Worm (Caenorhabditis elegans): ENCODE measurements around the gene Y39E4B.5.
A peak's percentile ranks its signal among the peaks of the same experiment; 100 is the strongest.

The Y39E4B.5 gene

ce11 chrIII:13176876-13177275, 7.2 kb downstream of the Y39E4B.5 start:
- TF ChIP-seq zag-1 (tag; optimal IDR thresholded peaks at IDR 0.05), result no peak
- TF ChIP-seq daf-12 (tag; optimal IDR thresholded peaks at IDR 0.05), result no peak
- TF ChIP-seq mxl-2 (GFP tag; conservative IDR thresholded peaks at IDR 0.05), result no peak
- TF ChIP-seq ceh-62 (tag; optimal IDR thresholded peaks at IDR 0.05), result no peak
- TF ChIP-seq lin-29 (GFP tag; IDR thresholded peaks at IDR 0.05), result no peak
- TF ChIP-seq D1046.2 (GFP tag; IDR thresholded peaks at IDR 0.05), result no peak
- no peak for TF ChIP-seq spr-3 (GFP tag; optimal IDR thresholded peaks at IDR 0.05)
- TF ChIP-seq T26A8.4 (GFP tag; IDR thresholded peaks at IDR 0.05), result no peak
- TF ChIP-seq lin-13 (GFP tag; optimal IDR thresholded peaks at IDR 0.05), result no peak
- TF ChIP-seq F37D6.2 (tag; optimal IDR thresholded peaks at IDR 0.05), result no peak
- no peak for TF ChIP-seq daf-8 (GFP tag; IDR thresholded peaks at IDR 0.05)
- TF ChIP-seq Y75B8A.6 (GFP tag; IDR thresholded peaks at IDR 0.05), result no peak
- no peak for TF ChIP-seq F49E8.2 (tag; optimal IDR thresholded peaks at IDR 0.05; ENCODE audit: borderline replicate concordance)
- TF ChIP-seq snpc-1.2 (GFP tag; IDR thresholded peaks at IDR 0.05), result no peak
- no peak for TF ChIP-seq unc-62 (GFP tag; optimal IDR thresholded peaks at IDR 0.05 in 1 of 2)
- no peak for TF ChIP-seq unc-62 (tag; optimal IDR thresholded peaks at IDR 0.05)

ce11 chrIII:13182003-13182402, 12.3 kb downstream of the Y39E4B.5 start:
- TF ChIP-seq lir-3 (tag; optimal IDR thresholded peaks at IDR 0.05), result no peak
- peak; percentile 19 for TF ChIP-seq dpl-1 (GFP tag; optimal IDR thresholded peaks at IDR 0.05)
- no peak for TF ChIP-seq egl-27 (tag; optimal IDR thresholded peaks at IDR 0.05)
- peak; percentile 84 for TF ChIP-seq aha-1 (tag)
- no peak for TF ChIP-seq F37D6.2 (tag; optimal IDR thresholded peaks at IDR 0.05)
- peak; percentile 55 for TF ChIP-seq mxl-3 (GFP tag; optimal IDR thresholded peaks at IDR 0.05)
- TF ChIP-seq nhr-11 (tag; optimal IDR thresholded peaks at IDR 0.05), result no peak
- no peak for TF ChIP-seq lin-38 (GFP tag; IDR thresholded peaks at IDR 0.05)
- no peak for TF ChIP-seq nhr-48 (tag; optimal IDR thresholded peaks at IDR 0.05)
- TF ChIP-seq nhr-25 (tag; optimal IDR thresholded peaks at IDR 0.05; ENCODE audit: borderline replicate concordance, insufficient read depth), result no peak
- no peak for TF ChIP-seq dmd-9 (GFP tag; IDR thresholded peaks at IDR 0.05)
- TF ChIP-seq lin-1 (GFP tag; IDR thresholded peaks at IDR 0.05), result 0 out of 2 replicates have a peak, but pooled peaks have one; percentile 9
- TF ChIP-seq nhr-28 (tag; optimal IDR thresholded peaks at IDR 0.05), result peak; percentile 32
- TF ChIP-seq unc-62 (GFP tag; optimal IDR thresholded peaks at IDR 0.05 in 1 of 2), result peak in 1 of 2 experiments; percentile 82
- no peak for TF ChIP-seq unc-62 (tag; optimal IDR thresholded peaks at IDR 0.05)
- peak; percentile 35 for TF ChIP-seq mep-1 (tag; optimal IDR thresholded peaks at IDR 0.05)
- TF ChIP-seq daf-8 (GFP tag; IDR thresholded peaks at IDR 0.05), result no peak
- TF ChIP-seq lsy-2 (tag; optimal IDR thresholded peaks at IDR 0.05), result peak in 1 of 2 experiments; percentile 62
- peak; percentile 60 for TF ChIP-seq mes-2 (tag; optimal IDR thresholded peaks at IDR 0.05; ENCODE audit: poor library complexity, severe bottlenecking)
- TF ChIP-seq dve-1 (tag; optimal IDR thresholded peaks at IDR 0.05; ENCODE audit: insufficient read depth), result peak; percentile 84
- no peak for TF ChIP-seq ceh-44 (GFP tag; IDR thresholded peaks at IDR 0.05)
- peak; percentile 60 for TF ChIP-seq hlh-30 (tag; optimal IDR thresholded peaks at IDR 0.05; ENCODE audit: insufficient read depth)
- TF ChIP-seq gei-8 (GFP tag; optimal IDR thresholded peaks at IDR 0.05), result no peak
- no peak for TF ChIP-seq ces-1 (GFP tag; optimal IDR thresholded peaks at IDR 0.05)
- TF ChIP-seq zfp-3 (GFP tag; conservative IDR thresholded peaks at IDR 0.05), result no peak
- TF ChIP-seq ztf-11 (tag; optimal IDR thresholded peaks at IDR 0.05), result no peak

ce11 chrIII:13187090-13187489, 17.4 kb downstream of the Y39E4B.5 start, which contains the start of gene gly-5:
TSS of gene gly-5 (plus strand) at chrIII:13187390.
- TF ChIP-seq pqm-1 (tag; optimal IDR thresholded peaks at IDR 0.05) (peak; percentile 16), daf-12 (tag; optimal IDR thresholded peaks at IDR 0.05) (no peak), ZK337.2 (GFP tag; IDR thresholded peaks at IDR 0.05) (no peak), rbr-2 (tag; optimal IDR thresholded peaks at IDR 0.05) (no peak), hif-1 (tag; optimal IDR thresholded peaks at IDR 0.05) (no peak), mep-1 (tag; optimal IDR thresholded peaks at IDR 0.05) (no peak), lsy-2 (tag; optimal IDR thresholded peaks at IDR 0.05) (no peak), lin-15B (tag; optimal IDR thresholded peaks at IDR 0.05) (no peak), nhr-76 (tag; optimal IDR thresholded peaks at IDR 0.05) (no peak), dmd-8 (GFP tag; IDR thresholded peaks at IDR 0.05) (no peak), Y48G9A.11 (GFP tag; IDR thresholded peaks at IDR 0.05) (no peak), F49E8.2 (tag; optimal IDR thresholded peaks at IDR 0.05; ENCODE audit: borderline replicate concordance) (no peak), ZK546.5 (tag; optimal IDR thresholded peaks at IDR 0.05) (no peak), F44E2.7 (GFP tag; IDR thresholded peaks at IDR 0.05) (no peak), daf-16 (GFP tag; optimal IDR thresholded peaks at IDR 0.05) (no peak), daf-16 (tag; optimal IDR thresholded peaks at IDR 0.05) (peak; percentile 46), lir-3 (tag; optimal IDR thresholded peaks at IDR 0.05) (no peak)
